Worm (Caenorhabditis elegans) whole organism, L3 larva: ENCODE results near the gene acr-12.

Experiments
- ceh-82 ChIP-seq: fragments of 150-350 bp; optimal IDR thresholded peaks from 2 replicates; lab custom pipeline; 2014; ENCODE audit warnings: missing biosample characterization, missing genetic modification characterization
- elt-2 ChIP-seq: sonication (generic microtip); optimal IDR thresholded peaks from 2 replicates; lab custom pipeline; 2016; ENCODE audit warnings: missing genetic modification reagents, mild to moderate bottlenecking, missing genetic modification characterization, missing compliant biosample characterization
- elt-3 ChIP-seq, 3 experiments: fragments of 150-350 bp in 1 of 3; sonication (generic microtip) in 2 of 3; optimal IDR thresholded peaks; 2 replicates in 2 of 3; 4 replicates in 1 of 3; lab custom pipeline; 2014 to 2017; ENCODE audit warnings: missing biosample characterization in 3 of 3, missing genetic modification characterization in 3 of 3
- jun-1 ChIP-seq: fragments of 150-350 bp; optimal IDR thresholded peaks from 2 replicates; lab custom pipeline; 2014; ENCODE audit warnings: missing biosample characterization, missing genetic modification reagents, missing genetic modification characterization
- lin-15B ChIP-seq: fragments of 150-350 bp; optimal IDR thresholded peaks from 2 replicates; lab custom pipeline; 2014; ENCODE audit warnings: missing biosample characterization, missing genetic modification characterization
- lin-39 ChIP-seq: fragments of 150-350 bp; optimal IDR thresholded peaks from 2 replicates; lab custom pipeline; 2018; ENCODE audit warnings: missing biosample characterization, missing genetic modification reagents, missing genetic modification characterization
- unc-62 ChIP-seq: fragments of 150-350 bp; sonication (generic microtip); optimal IDR thresholded peaks from 4 replicates; lab custom pipeline; 2014; ENCODE audit warnings: missing biosample characterization, missing genetic modification reagents, missing genetic modification characterization

- no peak for TF ChIP-seq lin-15B (tag; lab: Kevin White, UChicago)
- TF ChIP-seq elt-2 (tag; lab: Kevin White, UChicago) = no peak
- no peak for TF ChIP-seq jun-1
- no peak for TF ChIP-seq elt-3 (tag; optimal IDR thresholded peaks at IDR 0.05; lab: Kevin White, UChicago)
- no peak for TF ChIP-seq unc-62 (GFP tag; lab: Kevin White, UChicago)
- no peak for TF ChIP-seq lin-39 (tag; lab: Kevin White, UChicago)
- no peak for TF ChIP-seq ceh-82 (tag; lab: Kevin White, UChicago)
Observed at ce11 chrX:13525094-13525493, 7.6 kb upstream of the acr-12 start.
